Fruit fly (Drosophila melanogaster): ENCODE measurements around the gene CG32485.
A peak's percentile ranks its signal among the peaks of the same experiment; 100 is the strongest.

The CG32485 gene

dm6 chr3L:3042150-3043049 lies 7.7 kb upstream of the CG32485 start, which contains the start of gene Prx4 (continued):
- TF ChIP-seq sens (GFP tag) (peak; percentile 88), CG13123 (GFP tag; optimal IDR thresholded peaks at IDR 0.05) (no peak), unpg (GFP tag; optimal IDR thresholded peaks at IDR 0.05) (peak; percentile 84), CG9876 (GFP tag; optimal IDR thresholded peaks at IDR 0.05) (no peak), CG6175 (GFP tag; IDR thresholded peaks at IDR 0.05) (0 out of 3 replicates have a peak, but pooled peaks have one; percentile 9), run (tag; optimal IDR thresholded peaks at IDR 0.05) (peak; percentile 2), dimm (GFP tag; IDR thresholded peaks at IDR 0.05) (peak; percentile 49; the same call in 1 of the 2 replicates), bigmax (GFP tag; optimal IDR thresholded peaks at IDR 0.05) (no peak), CG13296 (GFP tag; optimal IDR thresholded peaks at IDR 0.05) (peak; percentile 59), CG12104 (GFP tag; optimal IDR thresholded peaks at IDR 0.05) (no peak), CG14710 (tag; optimal IDR thresholded peaks at IDR 0.05) (peak; percentile 25), CG10654 (GFP tag; optimal IDR thresholded peaks at IDR 0.05) (peak; percentile 39), sob (GFP tag; IDR thresholded peaks at IDR 0.05) (peak; percentile 73), pb (GFP tag; optimal IDR thresholded peaks at IDR 0.05) (no peak), peb (GFP tag; IDR thresholded peaks at IDR 0.05) (peak; percentile 41; the same call in 1 of the 2 replicates), rib (GFP tag; IDR thresholded peaks at IDR 0.05) (no peak), Elba2 (GFP tag; optimal IDR thresholded peaks at IDR 0.05) (no peak), Usf (GFP tag; optimal IDR thresholded peaks at IDR 0.05) (peak; percentile 33), CG3407 (GFP tag; optimal IDR thresholded peaks at IDR 0.05) (peak; percentile 50), gcm2 (GFP tag; optimal IDR thresholded peaks at IDR 0.05) (no peak), CG11504 (tag; optimal IDR thresholded peaks at IDR 0.05) (peak; percentile 76), tup (GFP tag; optimal IDR thresholded peaks at IDR 0.05) (no peak), Atf6 (GFP tag; IDR thresholded peaks at IDR 0.05) (peak; percentile 66; the same call in 1 of the 2 replicates), dm (GFP tag; optimal IDR thresholded peaks at IDR 0.05) (no peak), CG12942 (GFP tag; optimal IDR thresholded peaks at IDR 0.05) (peak; percentile 30), HLHmδ (GFP tag; optimal IDR thresholded peaks at IDR 0.05) (no peak), pros (GFP tag; optimal IDR thresholded peaks at IDR 0.05) (no peak), Xrp1 (GFP tag; IDR thresholded peaks at IDR 0.05) (peak; percentile 85), pfk (GFP tag; optimal IDR thresholded peaks at IDR 0.05) (no peak), tgo (GFP tag; IDR thresholded peaks at IDR 0.05) (peak; percentile 69), CG17359 (tag; optimal IDR thresholded peaks at IDR 0.05) (peak; percentile 84), CG7786 (GFP tag; optimal IDR thresholded peaks at IDR 0.05) (no peak), CG16813 (GFP tag; IDR thresholded peaks at IDR 0.05; ENCODE audit: partially characterized antibody) (no peak), emc (GFP tag; optimal IDR thresholded peaks at IDR 0.05) (no peak), CG1647 (GFP tag; optimal IDR thresholded peaks at IDR 0.05) (no peak), vfl (GFP tag; optimal IDR thresholded peaks at IDR 0.05) (peak; percentile 36), Hmx (GFP tag; optimal IDR thresholded peaks at IDR 0.05) (no peak), Hr51 (GFP tag; optimal IDR thresholded peaks at IDR 0.05) (peak in 1 of 2 experiments; percentile 72), hb (GFP tag; IDR thresholded peaks at IDR 0.05; ENCODE audit: partially characterized antibody) (no peak), slou (GFP tag; optimal IDR thresholded peaks at IDR 0.05) (no peak), CG12155 (GFP tag; optimal IDR thresholded peaks at IDR 0.05) (peak; percentile 66), en (GFP tag; optimal IDR thresholded peaks at IDR 0.05) (no peak), Neu2 (GFP tag; optimal IDR thresholded peaks at IDR 0.05; ENCODE audit: borderline replicate concordance) (no peak), CG11085 (GFP tag; IDR thresholded peaks at IDR 0.05) (peak; percentile 50; the same call in 1 of the 2 replicates), nmo (GFP tag; optimal IDR thresholded peaks at IDR 0.05) (peak; percentile 70), cato (GFP tag; optimal IDR thresholded peaks at IDR 0.05; ENCODE audit: borderline replicate concordance) (no peak), tio (GFP tag; optimal IDR thresholded peaks at IDR 0.05) (peak; percentile 39), sna (GFP tag; IDR thresholded peaks at IDR 0.05; ENCODE audit: partially characterized antibody) (no peak), CG17328 (GFP tag; IDR thresholded peaks at IDR 0.05) (peak; percentile 71)

All from whole organism, embryonic.